Fruit fly (Drosophila melanogaster): ENCODE results near the gene Or2a.

The Or2a gene

dm6 chrX:2221598-2221997 lies 24.4 kb upstream of the Or2a start:
- TF ChIP-seq CG32532 (GFP tag; IDR thresholded peaks at IDR 0.05) (no peak), emc (GFP tag; optimal IDR thresholded peaks at IDR 0.05) (no peak), Atf6 (GFP tag; IDR thresholded peaks at IDR 0.05) (no peak), CG11093 (GFP tag; IDR thresholded peaks at IDR 0.05) (no peak), slp2 (GFP tag; optimal IDR thresholded peaks at IDR 0.05) (no peak), zfh2 (GFP tag; optimal IDR thresholded peaks at IDR 0.05) (no peak), CG16815 (GFP tag; optimal IDR thresholded peaks at IDR 0.05) (no peak), zen (tag; optimal IDR thresholded peaks at IDR 0.05) (peak; percentile 18), usp (GFP tag; optimal IDR thresholded peaks at IDR 0.05) (no peak), CG18599 (GFP tag; optimal IDR thresholded peaks at IDR 0.05) (no peak), Nf-YC (tag; optimal IDR thresholded peaks at IDR 0.05) (no peak), CG6254 (GFP tag; optimal IDR thresholded peaks at IDR 0.05) (no peak), twi (tag; optimal IDR thresholded peaks at IDR 0.05) (no peak), Dp (GFP tag; optimal IDR thresholded peaks at IDR 0.05) (no peak), eve (GFP tag; optimal IDR thresholded peaks at IDR 0.05) (no peak), bcd (GFP tag; optimal IDR thresholded peaks at IDR 0.05) (no peak), gem (tag; optimal IDR thresholded peaks at IDR 0.05) (no peak), Elba2 (GFP tag; optimal IDR thresholded peaks at IDR 0.05) (peak; percentile 61), Ravus (GFP tag; IDR thresholded peaks at IDR 0.05) (no peak), ash1 (GFP tag; optimal IDR thresholded peaks at IDR 0.05) (no peak), Ets65A (GFP tag) (no peak), HLH3B (GFP tag; IDR thresholded peaks at IDR 0.05) (no peak), CG14710 (tag; optimal IDR thresholded peaks at IDR 0.05) (no peak), Asciz (GFP tag; optimal IDR thresholded peaks at IDR 0.05) (no peak), chif (GFP tag; optimal IDR thresholded peaks at IDR 0.05) (no peak), insv (GFP tag; optimal IDR thresholded peaks at IDR 0.05) (peak; percentile 57 to 95), CG11504 (tag; optimal IDR thresholded peaks at IDR 0.05) (peak; percentile 41), CG2875 (GFP tag; optimal IDR thresholded peaks at IDR 0.05) (no peak), grn (GFP tag; optimal IDR thresholded peaks at IDR 0.05) (no peak), otp (GFP tag; IDR thresholded peaks at IDR 0.05) (no peak), Dek (tag; optimal IDR thresholded peaks at IDR 0.05) (no peak), Stat92E (GFP tag; optimal IDR thresholded peaks at IDR 0.05) (no peak), CG33213 (GFP tag; optimal IDR thresholded peaks at IDR 0.05) (no peak), pzg (GFP tag; optimal IDR thresholded peaks at IDR 0.05) (no peak), CG32767 (GFP tag; IDR thresholded peaks at IDR 0.05) (no peak)

- TF ChIP-seq Atf-2 (GFP tag; optimal IDR thresholded peaks at IDR 0.05): peak; percentile 67
- TF ChIP-seq ara (GFP tag; IDR thresholded peaks at IDR 0.05): no peak
- TF ChIP-seq gfzf (GFP tag; optimal IDR thresholded peaks at IDR 0.05): no peak
- TF ChIP-seq toy (GFP tag; IDR thresholded peaks at IDR 0.05): no peak; the same call in 1 of the 2 replicates
- peak; percentile 69; the same call in 1 of the 2 replicates for TF ChIP-seq wdn (GFP tag; IDR thresholded peaks at IDR 0.05)
- peak; percentile 91 for TF ChIP-seq mirr (GFP tag; optimal IDR thresholded peaks at IDR 0.05)
- peak; percentile 81 for TF ChIP-seq pros (GFP tag; optimal IDR thresholded peaks at IDR 0.05)
- peak; percentile 82 for TF ChIP-seq tap (tag; optimal IDR thresholded peaks at IDR 0.05)
- no peak for TF ChIP-seq usp (GFP tag; optimal IDR thresholded peaks at IDR 0.05)
- peak; percentile 84 for TF ChIP-seq CG14441 (GFP tag; IDR thresholded peaks at IDR 0.05)
- peak; percentile 68 for TF ChIP-seq bbx (GFP tag; IDR thresholded peaks at IDR 0.05; ENCODE audit: partially characterized antibody)
- TF ChIP-seq Asciz (GFP tag; optimal IDR thresholded peaks at IDR 0.05): no peak
- peak; percentile 96 for TF ChIP-seq CG17385 (GFP tag; optimal IDR thresholded peaks at IDR 0.05)
- TF ChIP-seq CG8359 (GFP tag; optimal IDR thresholded peaks at IDR 0.05; ENCODE audit: borderline replicate concordance): peak; percentile 66
- TF ChIP-seq pzg (GFP tag; optimal IDR thresholded peaks at IDR 0.05): peak; percentile 42
- peak; percentile 57 for TF ChIP-seq Hsf (GFP tag; optimal IDR thresholded peaks at IDR 0.05)
- peak; percentile 82 for TF ChIP-seq onecut (GFP tag; IDR thresholded peaks at IDR 0.05)
- TF ChIP-seq dm (GFP tag; optimal IDR thresholded peaks at IDR 0.05): peak; percentile 36
- TF ChIP-seq pfk (GFP tag; optimal IDR thresholded peaks at IDR 0.05): no peak
- peak; percentile 83 for TF ChIP-seq CG7556 (GFP tag; optimal IDR thresholded peaks at IDR 0.05)
Measured at dm6 chrX:2222181-2222790, 23.7 kb upstream of the Or2a start, which contains the start of gene Vinc. Gene Vinc, minus strand, starts transcription at chrX:2222567.
